Fruit fly (Drosophila melanogaster) whole organism, embryonic: ENCODE data around the gene CG32369.

Source experiments
- B-H1 ChIP-seq: fragments of 200-800 bp; sonication (Bioruptor generic); IDR thresholded peaks from 3 replicates; pipeline ENCODE4 v1.3.6; 2022; ENCODE audit warnings: missing biosample characterization, missing genetic modification characterization
- Bdp1 ChIP-seq: fragments of 200-800 bp; sonication (Bioruptor generic); optimal IDR thresholded peaks from 3 replicates; lab custom pipeline; 2016; ENCODE audit warnings: missing biosample characterization, missing genetic modification characterization
- CG10274 ChIP-seq: fragments of 200-800 bp; sonication (Bioruptor generic); optimal IDR thresholded peaks from 3 replicates; lab custom pipeline; 2017; ENCODE audit warnings: missing biosample characterization, mild to moderate bottlenecking, missing genetic modification characterization
- CG10654 ChIP-seq: fragments of 200-800 bp; sonication (Bioruptor generic); optimal IDR thresholded peaks from 2 replicates; lab custom pipeline; 2016; ENCODE audit warnings: missing biosample characterization, missing genetic modification characterization
- CG12071 ChIP-seq: fragments of 200-800 bp; sonication (Bioruptor generic); optimal IDR thresholded peaks from 3 replicates; lab custom pipeline; 2018; ENCODE audit warnings: missing biosample characterization, mild to moderate bottlenecking, missing genetic modification characterization
- CG12744 ChIP-seq: fragments of 200-800 bp; sonication (Bioruptor generic); optimal IDR thresholded peaks from 2 replicates; lab custom pipeline; 2016; ENCODE audit warnings: missing biosample characterization, missing genetic modification characterization
- CG16779 ChIP-seq: fragments of 200-800 bp; sonication (Bioruptor generic); IDR thresholded peaks from 2 replicates; pipeline ENCODE4 v1.3.6; 2022; ENCODE audit warnings: missing biosample characterization, missing genetic modification characterization
- CG17568 ChIP-seq: fragments of 200-800 bp; sonication (Bioruptor generic); optimal IDR thresholded peaks from 2 replicates; lab custom pipeline; 2018; ENCODE audit warnings: missing biosample characterization, mild to moderate bottlenecking, missing genetic modification characterization, moderate library complexity
- CG18011 ChIP-seq: fragments of 200-800 bp; sonication (Bioruptor generic); optimal IDR thresholded peaks from 2 replicates; lab custom pipeline; 2017; ENCODE audit warnings: missing biosample characterization, missing genetic modification characterization, mild to moderate bottlenecking, moderate library complexity, missing genotype
- CG2678 ChIP-seq: fragments of 200-800 bp; sonication (Bioruptor generic); optimal IDR thresholded peaks from 3 replicates; lab custom pipeline; 2019; ENCODE audit warnings: missing biosample characterization, mild to moderate bottlenecking, missing genetic modification characterization, moderate library complexity
- CG6654 ChIP-seq: fragments of 200-800 bp; sonication (Bioruptor generic); optimal IDR thresholded peaks from 2 replicates; lab custom pipeline; 2017; ENCODE audit warnings: missing biosample characterization, mild to moderate bottlenecking, missing genetic modification characterization
- CG7987 ChIP-seq: fragments of 200-800 bp; sonication (Bioruptor generic); optimal IDR thresholded peaks from 2 replicates; lab custom pipeline; 2018; ENCODE audit warnings: missing biosample characterization, mild to moderate bottlenecking, missing genetic modification characterization, moderate library complexity
- Dfd ChIP-seq, 2 experiments: fragments of >200 bp; optimal IDR thresholded peaks; 2 replicates each; lab custom pipeline; 2017; ENCODE audit warnings: missing biosample characterization in 2 of 2, missing genetic modification characterization in 2 of 2
- Drgx ChIP-seq: fragments of 200-800 bp; sonication (Bioruptor generic); IDR thresholded peaks from 2 replicates; pipeline ENCODE4 v1.3.6; 2022; ENCODE audit warnings: missing biosample characterization, missing genetic modification characterization
- E2f1 ChIP-seq: fragments of 200-800 bp; sonication (Bioruptor generic); IDR thresholded peaks from 2 replicates; pipeline ENCODE4 v1.3.6; 2022; ENCODE audit warnings: missing biosample characterization, missing genetic modification characterization
- Eip74EF ChIP-seq, 2 experiments: fragments of 200-800 bp in 1 of 2; fragments of >200 bp in 1 of 2; sonication (Bioruptor generic) in 1 of 2; optimal IDR thresholded peaks; 2 replicates each; lab custom pipeline; 2017 to 2019; ENCODE audit warnings: missing biosample characterization in 2 of 2, missing genetic modification characterization in 2 of 2, mild to moderate bottlenecking in 1 of 2, moderate library complexity in 1 of 2
- Ets97D ChIP-seq: fragments of 200-800 bp; sonication (Bioruptor generic); optimal IDR thresholded peaks from 3 replicates; lab custom pipeline; 2016; ENCODE audit warnings: missing biosample characterization, missing genetic modification characterization
- Gsc ChIP-seq: fragments of 200-800 bp; sonication (Bioruptor generic); IDR thresholded peaks from 2 replicates; pipeline ENCODE4 v1.3.6; 2022; ENCODE audit warnings: missing biosample characterization, missing genetic modification characterization
- HLHmδ ChIP-seq: fragments of 200-800 bp; sonication (Bioruptor generic); optimal IDR thresholded peaks from 2 replicates; lab custom pipeline; 2018; ENCODE audit warnings: missing biosample characterization, mild to moderate bottlenecking, missing genetic modification characterization, moderate library complexity
- Hr51 ChIP-seq, 2 experiments: fragments of 200-800 bp; sonication (Bioruptor generic); optimal IDR thresholded peaks; 2 replicates in 1 of 2; 3 replicates in 1 of 2; lab custom pipeline; 2016 to 2018; ENCODE audit warnings: missing biosample characterization in 2 of 2, missing genetic modification characterization in 2 of 2, mild to moderate bottlenecking in 1 of 2, moderate library complexity in 1 of 2
- Lim3 ChIP-seq: fragments of 200-800 bp; sonication (Bioruptor generic); IDR thresholded peaks from 2 replicates; pipeline ENCODE4 v1.3.6; 2022; ENCODE audit warnings: missing biosample characterization, missing genetic modification characterization
- MBD-R2 ChIP-seq: fragments of 200-800 bp; sonication (Bioruptor generic); IDR thresholded peaks from 2 replicates; pipeline ENCODE4 v1.3.6; 2022; ENCODE audit warnings: missing biosample characterization, missing genetic modification characterization
- MTF-1 ChIP-seq: fragments of 200-800 bp; sonication (Bioruptor generic); optimal IDR thresholded peaks from 2 replicates; lab custom pipeline; 2018; ENCODE audit warnings: missing biosample characterization, mild to moderate bottlenecking, missing genetic modification characterization, borderline replicate concordance
- NC2β ChIP-seq: fragments of 200-800 bp; sonication (Bioruptor generic); optimal IDR thresholded peaks from 2 replicates; lab custom pipeline; 2016; ENCODE audit warnings: missing biosample characterization, missing genetic modification characterization
- Ptx1 ChIP-seq: fragments of 200-800 bp; sonication (Bioruptor generic); IDR thresholded peaks from 2 replicates; pipeline ENCODE4 v1.3.6; 2022; ENCODE audit warnings: missing biosample characterization, missing genetic modification characterization
- Sox100B ChIP-seq: fragments of 200-800 bp; sonication (Bioruptor generic); optimal IDR thresholded peaks from 3 replicates; lab custom pipeline; 2018; ENCODE audit warnings: missing biosample characterization, mild to moderate bottlenecking, missing genetic modification characterization
- Ssrp ChIP-seq: fragments of 200-800 bp; sonication (Bioruptor generic); optimal IDR thresholded peaks from 2 replicates; lab custom pipeline; 2018; ENCODE audit warnings: missing biosample characterization, mild to moderate bottlenecking, missing genetic modification characterization, moderate library complexity
- TFAM ChIP-seq: fragments of 200-800 bp; sonication (Bioruptor generic); optimal IDR thresholded peaks from 2 replicates; lab custom pipeline; 2017; ENCODE audit warnings: missing biosample characterization, missing genetic modification characterization, inconsistent platforms
- ase ChIP-seq: fragments of 200-800 bp; sonication (Bioruptor generic); IDR thresholded peaks from 3 replicates; pipeline ENCODE4 v1.3.6; 2022; ENCODE audit warnings: missing biosample characterization, missing genetic modification characterization
- bigmax ChIP-seq: fragments of 200-800 bp; sonication (Bioruptor generic); optimal IDR thresholded peaks from 2 replicates; lab custom pipeline; 2018; ENCODE audit warnings: missing biosample characterization, mild to moderate bottlenecking, missing genetic modification characterization
- bowl ChIP-seq: fragments of 200-800 bp; sonication (Bioruptor generic); IDR thresholded peaks from 2 replicates; pipeline ENCODE4 v1.3.6; 2022; ENCODE audit warnings: missing biosample characterization, missing genetic modification characterization
- chinmo ChIP-seq: fragments of 200-800 bp; sonication (Bioruptor generic); IDR thresholded peaks from 4 replicates; pipeline ENCODE4 v1.3.6; 2022; ENCODE audit warnings: missing biosample characterization, missing genetic modification characterization; ENCODE audit not compliant: partially characterized antibody
- chm ChIP-seq: fragments of 200-800 bp; sonication (Bioruptor generic); IDR thresholded peaks from 2 replicates; pipeline ENCODE4 v1.3.6; 2022; ENCODE audit warnings: missing biosample characterization, missing genetic modification characterization
- da ChIP-seq: fragments of 200-800 bp; sonication (Bioruptor generic); optimal IDR thresholded peaks from 2 replicates; lab custom pipeline; 2016; ENCODE audit warnings: missing biosample characterization, missing genetic modification characterization
- ewg ChIP-seq: fragments of 200-800 bp; sonication (Bioruptor generic); optimal IDR thresholded peaks from 3 replicates; lab custom pipeline; 2017; ENCODE audit warnings: mild to moderate bottlenecking, missing biosample characterization, missing genetic modification reagents, missing genetic modification characterization
- ftz-f1 ChIP-seq: fragments of 200-800 bp; sonication (Bioruptor generic); optimal IDR thresholded peaks from 2 replicates; lab custom pipeline; 2016; ENCODE audit warnings: missing biosample characterization, missing genetic modification characterization
- gce ChIP-seq: fragments of 200-800 bp; sonication (Bioruptor generic); IDR thresholded peaks from 3 replicates; pipeline ENCODE4 v1.3.6; 2022; ENCODE audit warnings: missing biosample characterization, missing genetic modification characterization
- gfzf ChIP-seq: fragments of 200-800 bp; sonication (Bioruptor generic); optimal IDR thresholded peaks from 2 replicates; lab custom pipeline; 2016; ENCODE audit warnings: missing biosample characterization, mild to moderate bottlenecking, missing genetic modification characterization, moderate library complexity
- insv ChIP-seq, 2 experiments: fragments of 200-800 bp; sonication (Bioruptor generic); optimal IDR thresholded peaks; 3 replicates each; lab custom pipeline; 2016 to 2018; ENCODE audit warnings: missing biosample characterization in 2 of 2, missing genetic modification characterization in 2 of 2
- lilli ChIP-seq: fragments of 200-800 bp; sonication (Bioruptor generic); optimal IDR thresholded peaks from 3 replicates; lab custom pipeline; 2016; ENCODE audit warnings: missing biosample characterization, missing genetic modification characterization
- mirr ChIP-seq: fragments of 200-800 bp; sonication (Bioruptor generic); optimal IDR thresholded peaks from 3 replicates; lab custom pipeline; 2018; ENCODE audit warnings: missing biosample characterization, mild to moderate bottlenecking, missing genetic modification characterization
- nau ChIP-seq: fragments of 200-800 bp; sonication (Bioruptor generic); optimal IDR thresholded peaks from 3 replicates; lab custom pipeline; 2017; ENCODE audit warnings: missing biosample characterization, mild to moderate bottlenecking, missing genetic modification characterization, missing genetic modification reagents
- peb ChIP-seq: fragments of 200-800 bp; sonication (Bioruptor generic); IDR thresholded peaks from 2 replicates; pipeline ENCODE4 v1.3.6; 2022; ENCODE audit warnings: missing biosample characterization, missing genetic modification characterization
- row ChIP-seq: fragments of 200-800 bp; sonication (Bioruptor generic); IDR thresholded peaks from 3 replicates; pipeline ENCODE4 v1.3.6; 2022; ENCODE audit warnings: missing biosample characterization, missing genetic modification characterization
- scrt ChIP-seq: fragments of 200-800 bp; sonication (Bioruptor generic); optimal IDR thresholded peaks from 2 replicates; lab custom pipeline; 2018; ENCODE audit warnings: missing biosample characterization, mild to moderate bottlenecking, missing genetic modification characterization, moderate library complexity
- sima ChIP-seq: fragments of 200-800 bp; sonication (Bioruptor generic); optimal IDR thresholded peaks from 2 replicates; lab custom pipeline; 2016; ENCODE audit warnings: missing biosample characterization, missing genetic modification characterization
- usp ChIP-seq: fragments of >200 bp; optimal IDR thresholded peaks from 2 replicates; lab custom pipeline; 2017; ENCODE audit warnings: missing biosample characterization, missing genetic modification characterization
- zen ChIP-seq: fragments of 200-800 bp; sonication (Bioruptor generic); optimal IDR thresholded peaks from 3 replicates; lab custom pipeline; 2018; ENCODE audit warnings: missing biosample characterization, mild to moderate bottlenecking, missing genetic modification characterization, moderate library complexity
- zfh2 ChIP-seq: fragments of 200-800 bp; sonication (Bioruptor generic); optimal IDR thresholded peaks from 2 replicates; lab custom pipeline; 2016; ENCODE audit warnings: missing biosample characterization, missing genetic modification characterization

Gene CG32369

DNA sequence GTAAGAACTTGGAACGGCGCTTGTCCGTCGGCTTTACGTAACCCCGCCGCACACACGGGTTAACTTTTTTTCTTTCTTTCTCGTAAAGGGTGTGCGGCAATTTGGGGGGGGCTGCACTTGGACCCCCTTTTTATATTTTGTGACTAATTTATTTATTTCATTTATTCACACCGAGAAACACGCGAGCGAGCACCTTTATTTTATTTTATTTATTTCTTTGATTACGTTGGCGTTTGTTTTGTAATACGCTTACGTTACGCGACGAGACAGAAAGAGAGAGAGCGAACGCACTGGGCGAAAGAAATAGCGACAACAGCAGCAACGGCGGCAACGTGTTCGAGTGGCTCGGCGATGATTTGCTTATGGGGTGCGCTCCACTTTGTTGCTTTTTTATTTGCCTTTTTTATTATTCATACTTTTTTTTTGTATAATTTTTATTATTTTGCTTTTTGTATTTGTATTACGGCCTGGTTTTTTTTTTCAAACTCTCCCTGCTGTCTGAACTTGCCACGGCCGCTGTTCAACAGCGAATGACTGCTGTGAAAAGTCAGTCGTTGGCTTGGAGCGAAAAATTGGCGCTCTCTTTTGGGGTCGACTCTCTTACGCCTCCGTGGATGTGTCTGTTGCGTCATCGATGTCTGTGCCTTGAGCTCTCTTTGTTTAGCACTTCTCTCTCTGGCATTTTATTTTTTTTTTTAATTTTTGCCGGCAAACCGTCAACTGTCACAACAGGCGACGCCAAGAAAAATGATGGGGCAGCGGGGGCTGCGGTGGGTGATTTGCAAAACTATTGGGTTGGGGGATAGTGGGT, at the start of gene CG32369:
CG32369 (minus strand) TSS at position 537 of the 811 bp plus-strand sequence.
- TF ChIP-seq gfzf (GFP tag; lab: Kevin White, UChicago) (no peak), CG7987 (GFP tag; lab: Kevin White, UChicago) (peak; percentile 52), bigmax (GFP tag; lab: Kevin White, UChicago) (no peak), sima (GFP tag; lab: Kevin White, UChicago) (no peak), chinmo (peak; percentile 91), MTF-1 (GFP tag; lab: Kevin White, UChicago) (no peak), Hr51 (GFP tag; optimal IDR thresholded peaks at IDR 0.05; lab: Kevin White, UChicago) (peak in 1 of 2 experiments; percentile 53), chm (GFP tag; lab: Robert Waterston, UW) (no peak; the same call in 1 of the 2 replicates), Lim3 (no peak), Bdp1 (GFP tag; lab: Kevin White, UChicago) (no peak), Ets97D (GFP tag; lab: Kevin White, UChicago) (no peak), HLHmδ (GFP tag; lab: Kevin White, UChicago) (peak; percentile 19), CG17568 (GFP tag; lab: Kevin White, UChicago) (no peak), peb (no peak), row (GFP tag; lab: Robert Waterston, UW) (peak; percentile 54; the same call in 2 of the 3 replicates), ewg (GFP tag; lab: Kevin White, UChicago) (no peak), NC2β (GFP tag; lab: Kevin White, UChicago) (no peak), mirr (GFP tag; lab: Kevin White, UChicago) (peak; percentile 71), lilli (GFP tag; lab: Kevin White, UChicago) (peak; percentile 65), B-H1 (no peak), Drgx (GFP tag; lab: Robert Waterston, UW) (peak; percentile 93), CG18011 (GFP tag; lab: Kevin White, UChicago) (no peak), insv (GFP tag; optimal IDR thresholded peaks at IDR 0.05; lab: Kevin White, UChicago) (no peak), Dfd (GFP tag; optimal IDR thresholded peaks at IDR 0.05; lab: Kevin White, UChicago) (no peak), CG6654 (GFP tag; lab: Kevin White, UChicago) (no peak), CG12744 (GFP tag; lab: Kevin White, UChicago) (no peak), CG10654 (GFP tag; lab: Kevin White, UChicago) (peak; percentile 0), scrt (GFP tag; lab: Kevin White, UChicago) (peak; percentile 67), bowl (GFP tag; lab: Robert Waterston, UW) (no peak), nau (GFP tag; lab: Kevin White, UChicago) (peak; percentile 50), Ssrp (tag; lab: Kevin White, UChicago) (no peak), Sox100B (no peak), Ptx1 (no peak), zfh2 (GFP tag; lab: Kevin White, UChicago) (no peak), Eip74EF (GFP tag; optimal IDR thresholded peaks at IDR 0.05; lab: Kevin White, UChicago) (no peak), CG16779 (no peak), zen (tag; lab: Kevin White, UChicago) (no peak), usp (GFP tag; lab: Kevin White, UChicago) (no peak), gce (no peak), E2f1 (GFP tag; lab: Robert Waterston, UW) (peak; percentile 19; the same call in 1 of the 2 replicates), CG2678 (tag; lab: Kevin White, UChicago) (peak; percentile 40), CG12071 (peak; percentile 33), CG10274 (no peak), TFAM (GFP tag; lab: Kevin White, UChicago) (no peak), MBD-R2 (GFP tag; lab: Robert Waterston, UW) (0 out of 2 replicates have a peak, but pooled peaks have one; percentile 23), ase (no peak), Gsc (GFP tag; lab: Robert Waterston, UW) (no peak), da (GFP tag; lab: Kevin White, UChicago) (no peak), ftz-f1 (GFP tag; lab: Kevin White, UChicago) (peak; percentile 69)
